Fruit fly (Drosophila melanogaster) whole organism, wandering third instar larva: Measurements from ENCODE around the gene CG10428.

ENCODE experiments used
- Abd-B ChIP-seq: fragments of >200 bp; optimal IDR thresholded peaks from 2 replicates; lab custom pipeline; 2017; ENCODE audit warnings: missing biosample characterization, missing genetic modification characterization
- CG32264 ChIP-seq: fragments of 200-800 bp; sonication (Bioruptor generic); optimal IDR thresholded peaks from 2 replicates; lab custom pipeline; 2016; ENCODE audit warnings: missing biosample characterization, missing genetic modification characterization
- CG9705 ChIP-seq: fragments of 200-800 bp; sonication (Bioruptor generic); optimal IDR thresholded peaks from 2 replicates; lab custom pipeline; 2018; ENCODE audit warnings: missing biosample characterization, mild to moderate bottlenecking, missing genetic modification characterization
- CrebA ChIP-seq: fragments of 200-800 bp; sonication (Bioruptor generic); optimal IDR thresholded peaks from 2 replicates; lab custom pipeline; 2016; ENCODE audit warnings: missing biosample characterization, mild to moderate bottlenecking, missing genetic modification characterization, borderline replicate concordance
- Dfd ChIP-seq: fragments of >200 bp; optimal IDR thresholded peaks from 2 replicates; lab custom pipeline; 2017; ENCODE audit warnings: missing biosample characterization, missing genetic modification characterization
- Dif ChIP-seq: fragments of 200-275, 200-300 bp; sonication (Bioruptor generic); optimal IDR thresholded peaks from 2 replicates; lab custom pipeline; 2018; ENCODE audit warnings: missing biosample characterization, missing genetic modification characterization; ENCODE audit not compliant: partially characterized antibody
- HLH106 ChIP-seq: fragments of 200-800 bp; optimal IDR thresholded peaks from 3 replicates; lab custom pipeline; 2019; ENCODE audit warnings: missing biosample characterization, mild to moderate bottlenecking, missing genetic modification characterization, moderate library complexity
- Hnf4 ChIP-seq: fragments of 200-800 bp; sonication (Bioruptor generic); optimal IDR thresholded peaks from 2 replicates; lab custom pipeline; 2016; ENCODE audit warnings: missing biosample characterization, mild to moderate bottlenecking, missing genetic modification characterization
- Hr78 ChIP-seq: fragments of >200 bp; optimal IDR thresholded peaks from 2 replicates; lab custom pipeline; 2017; ENCODE audit warnings: missing biosample characterization, missing genetic modification characterization
- Hr83 ChIP-seq: fragments of 200-300 bp; sonication (Bioruptor generic); optimal IDR thresholded peaks from 2 replicates; lab custom pipeline; 2016; ENCODE audit warnings: missing biosample characterization, mild to moderate bottlenecking, missing genetic modification characterization, moderate library complexity; ENCODE audit not compliant: poor library complexity, severe bottlenecking
- Jra ChIP-seq: sonication (Bioruptor generic); optimal IDR thresholded peaks from 2 replicates; lab custom pipeline; 2016; ENCODE audit warnings: missing biosample characterization, missing genetic modification characterization
- Mio ChIP-seq: sonication (Bioruptor generic); optimal IDR thresholded peaks from 2 replicates; lab custom pipeline; 2016; ENCODE audit warnings: missing biosample characterization, missing genetic modification characterization
- Myc ChIP-seq: fragments of >200 bp; optimal IDR thresholded peaks from 2 replicates; lab custom pipeline; 2017
- N ChIP-seq: fragments of >200 bp; optimal IDR thresholded peaks from 2 replicates; lab custom pipeline; 2018; ENCODE audit warnings: missing biosample characterization, missing external identifiers, missing genetic modification characterization
- OdsH ChIP-seq: fragments of 200-800 bp; sonication (Bioruptor generic); optimal IDR thresholded peaks from 2 replicates; lab custom pipeline; 2016; ENCODE audit warnings: missing biosample characterization, mild to moderate bottlenecking, missing genetic modification characterization
- Rel ChIP-seq, 2 experiments: fragments of 200-800 bp; sonication (Bioruptor generic) in 1 of 2; optimal IDR thresholded peaks; 2 replicates in 1 of 2; 3 replicates in 1 of 2; lab custom pipeline; 2016 to 2019; ENCODE audit warnings: mild to moderate bottlenecking in 2 of 2, missing biosample characterization in 2 of 2, missing genetic modification characterization in 2 of 2, moderate library complexity in 1 of 2
- Sp1 ChIP-seq: fragments of 200-800 bp; sonication (Bioruptor generic); optimal IDR thresholded peaks from 3 replicates; lab custom pipeline; 2019; ENCODE audit warnings: missing biosample characterization, mild to moderate bottlenecking, missing genetic modification characterization, moderate library complexity
- Vsx2 ChIP-seq: fragments of 200-300, 225-300 bp; sonication (Bioruptor generic); optimal IDR thresholded peaks from 2 replicates; lab custom pipeline; 2018; ENCODE audit warnings: missing biosample characterization, missing genetic modification characterization; ENCODE audit not compliant: partially characterized antibody
- br ChIP-seq: fragments of 200-800 bp; sonication (Bioruptor generic); optimal IDR thresholded peaks from 2 replicates; lab custom pipeline; 2016; ENCODE audit warnings: missing biosample characterization, missing genetic modification characterization
- brk ChIP-seq: fragments of 200-800 bp; sonication (Bioruptor generic); optimal IDR thresholded peaks from 2 replicates; lab custom pipeline; 2016; ENCODE audit warnings: missing biosample characterization, mild to moderate bottlenecking, missing genetic modification characterization
- dl ChIP-seq, 2 experiments: fragments of 175-275, 200-275 bp in 1 of 2; fragments of 200-275 bp in 1 of 2; sonication (Bioruptor generic); optimal IDR thresholded peaks; lab custom pipeline; 2018; ENCODE audit warnings: mild to moderate bottlenecking in 2 of 2, missing biosample characterization in 2 of 2, missing genetic modification characterization in 2 of 2, moderate library complexity in 2 of 2; ENCODE audit not compliant: partially characterized antibody in 2 of 2, insufficient read depth in 1 of 2
- dmrt93B ChIP-seq: fragments of 200-800 bp; sonication (Bioruptor generic); optimal IDR thresholded peaks from 2 replicates; lab custom pipeline; 2018; ENCODE audit warnings: missing biosample characterization, mild to moderate bottlenecking, missing genetic modification characterization
- dsf ChIP-seq: sonication (Bioruptor generic); optimal IDR thresholded peaks from 2 replicates; lab custom pipeline; 2016; ENCODE audit warnings: missing biosample characterization, missing genetic modification characterization, borderline replicate concordance
- ey ChIP-seq: fragments of 200-800 bp; sonication (Bioruptor generic); optimal IDR thresholded peaks from 2 replicates; lab custom pipeline; 2016; ENCODE audit warnings: missing biosample characterization, missing genetic modification characterization
- foxo ChIP-seq, 2 experiments: fragments of 200-800 bp; sonication (Bioruptor generic); optimal IDR thresholded peaks; 2 replicates in 1 of 2; 3 replicates in 1 of 2; lab custom pipeline; 2016 to 2017; ENCODE audit warnings: missing biosample characterization in 2 of 2, missing genetic modification characterization in 2 of 2
- fru ChIP-seq: fragments of 200-800 bp; sonication (Bioruptor generic); optimal IDR thresholded peaks from 3 replicates; lab custom pipeline; 2016; ENCODE audit warnings: missing biosample characterization, mild to moderate bottlenecking, missing genetic modification characterization
- h ChIP-seq: fragments of 200-800 bp; sonication (Bioruptor generic); optimal IDR thresholded peaks from 3 replicates; lab custom pipeline; 2016; ENCODE audit warnings: missing biosample characterization, mild to moderate bottlenecking, missing genetic modification characterization
- jim ChIP-seq: fragments of 175-275, 200-325 bp; sonication (Bioruptor generic); optimal IDR thresholded peaks from 2 replicates; lab custom pipeline; 2016; ENCODE audit warnings: missing biosample characterization, mild to moderate bottlenecking, missing genetic modification characterization
- lola ChIP-seq: fragments of >200 bp; optimal IDR thresholded peaks from 2 replicates; lab custom pipeline; 2017; ENCODE audit warnings: missing biosample characterization, missing genetic modification characterization
- psq ChIP-seq: fragments of 200-800 bp; sonication (Bioruptor generic); optimal IDR thresholded peaks from 3 replicates; lab custom pipeline; 2017; ENCODE audit warnings: missing biosample characterization, mild to moderate bottlenecking, missing genetic modification characterization, moderate library complexity
- rgr ChIP-seq: fragments of 200-800 bp; sonication (Bioruptor generic); optimal IDR thresholded peaks from 3 replicates; lab custom pipeline; 2016; ENCODE audit warnings: missing biosample characterization, mild to moderate bottlenecking, missing genetic modification characterization
- sage ChIP-seq: fragments of 200-800 bp; sonication (Bioruptor generic); optimal IDR thresholded peaks from 2 replicates; lab custom pipeline; 2016; ENCODE audit warnings: missing biosample characterization, mild to moderate bottlenecking, missing genetic modification characterization
- sv ChIP-seq: fragments of 200-800 bp; sonication (Bioruptor generic); optimal IDR thresholded peaks from 3 replicates; lab custom pipeline; 2016; ENCODE audit warnings: missing biosample characterization, missing genetic modification characterization
- usp ChIP-seq: fragments of >200 bp; optimal IDR thresholded peaks from 2 replicates; lab custom pipeline; 2017; ENCODE audit warnings: missing biosample characterization, missing genetic modification characterization

The CG10428 gene

dm6 chr2L:18906615-18907014 is 42.1 kb upstream of the CG10428 start:
- TF ChIP-seq brk (GFP tag; lab: Kevin White, UChicago) (no peak), psq (no peak), usp (no peak), Dif (GFP tag; lab: Kevin White, UChicago) (no peak), OdsH (GFP tag; lab: Kevin White, UChicago) (no peak), N (GFP tag; lab: Kevin White, UChicago) (no peak), Vsx2 (GFP tag; lab: Kevin White, UChicago) (no peak), lola (GFP tag; lab: Kevin White, UChicago) (no peak), sv (no peak), Rel (GFP tag; optimal IDR thresholded peaks at IDR 0.05; lab: Kevin White, UChicago) (no peak), Rel (tag; optimal IDR thresholded peaks at IDR 0.05; lab: Kevin White, UChicago) (no peak), jim (GFP tag; lab: Kevin White, UChicago) (no peak), br (no peak), dmrt93B (no peak)

dm6 chr2L:18907491-18907890 is 41.2 kb upstream of the CG10428 start:
- TF ChIP-seq dmrt93B (no peak), rgr (GFP tag; lab: Kevin White, UChicago) (peak; percentile 3), h (GFP tag; lab: Kevin White, UChicago) (peak; percentile 46), foxo (GFP tag; optimal IDR thresholded peaks at IDR 0.05; lab: Kevin White, UChicago) (peak in 1 of 2 experiments; percentile 42), HLH106 (tag; lab: Kevin White, UChicago) (peak; percentile 0)

- TF ChIP-seq N (GFP tag; lab: Kevin White, UChicago) (no peak), Abd-B (GFP tag; lab: Kevin White, UChicago) (no peak), Sp1 (GFP tag; lab: Kevin White, UChicago) (no peak), Dif (GFP tag; lab: Kevin White, UChicago) (no peak), Hr78 (no peak), CG32264 (GFP tag; lab: Kevin White, UChicago) (no peak), CG9705 (GFP tag; lab: Kevin White, UChicago) (no peak), CrebA (GFP tag; lab: Kevin White, UChicago) (no peak), psq (no peak), brk (GFP tag; lab: Kevin White, UChicago) (no peak), OdsH (GFP tag; lab: Kevin White, UChicago) (no peak), fru (no peak), Jra (GFP tag; lab: Kevin White, UChicago) (no peak), Vsx2 (GFP tag; lab: Kevin White, UChicago) (no peak), Hr83 (GFP tag; lab: Kevin White, UChicago) (no peak), dsf (GFP tag; lab: Kevin White, UChicago) (no peak), Hnf4 (GFP tag; lab: Kevin White, UChicago) (no peak)
Measured at dm6 chr2L:18914829-18915228, 33.9 kb upstream of the CG10428 start.

- TF ChIP-seq Dfd (GFP tag; lab: Kevin White, UChicago) (no peak), psq (no peak), HLH106 (tag; lab: Kevin White, UChicago) (no peak), Mio (GFP tag; lab: Kevin White, UChicago) (no peak), ey (GFP tag; lab: Kevin White, UChicago) (no peak), lola (GFP tag; lab: Kevin White, UChicago) (no peak), dsf (GFP tag; lab: Kevin White, UChicago) (no peak), sage (GFP tag; lab: Kevin White, UChicago) (no peak), br (no peak), dl (GFP tag; optimal IDR thresholded peaks at IDR 0.05; lab: Kevin White, UChicago; ENCODE audit: insufficient read depth in 1 of 2, partially characterized antibody in 2 of 2) (no peak), Sp1 (GFP tag; lab: Kevin White, UChicago) (no peak), Jra (GFP tag; lab: Kevin White, UChicago) (no peak), Hr78 (no peak), foxo (GFP tag; optimal IDR thresholded peaks at IDR 0.05; lab: Kevin White, UChicago) (no peak), rgr (GFP tag; lab: Kevin White, UChicago) (no peak), N (GFP tag; lab: Kevin White, UChicago) (no peak), Myc (lab: Kevin White, UChicago) (no peak)
Measured at dm6 chr2L:18917584-18917983, 31.1 kb upstream of the CG10428 start.
